Fruit fly (Drosophila melanogaster) whole organism, embryonic: Measurements from ENCODE around the gene Lsp1alpha.

Experiments
- Adf1 ChIP-seq: fragments of 200-800 bp; sonication (Bioruptor generic); IDR thresholded peaks from 2 replicates; pipeline ENCODE4 v1.3.6; 2022; ENCODE audit warnings: missing biosample characterization, missing genetic modification characterization
- BEAF-32 ChIP-seq: fragments of 200-800 bp; sonication (Bioruptor generic); optimal IDR thresholded peaks from 3 replicates; lab custom pipeline; 2017; ENCODE audit warnings: missing biosample characterization, missing genetic modification characterization, mild to moderate bottlenecking, moderate library complexity, missing genetic modification reagents
- CG10366 ChIP-seq: fragments of 200-800 bp; sonication (Bioruptor generic); IDR thresholded peaks from 2 replicates; pipeline ENCODE4 v1.3.6; 2022; ENCODE audit warnings: missing biosample characterization, missing genetic modification characterization
- CG10543 ChIP-seq: fragments of 200-800 bp; sonication (Bioruptor generic); optimal IDR thresholded peaks from 3 replicates; lab custom pipeline; 2017; ENCODE audit warnings: missing biosample characterization, mild to moderate bottlenecking, missing genetic modification characterization, moderate library complexity
- CG12769 ChIP-seq: fragments of 200-800 bp; sonication (Bioruptor generic); optimal IDR thresholded peaks from 2 replicates; lab custom pipeline; 2019; ENCODE audit warnings: missing biosample characterization, mild to moderate bottlenecking, missing genetic modification characterization, moderate library complexity
- CG13894 ChIP-seq: fragments of 200-800 bp; sonication (Bioruptor generic); optimal IDR thresholded peaks from 3 replicates; lab custom pipeline; 2018; ENCODE audit warnings: missing biosample characterization, mild to moderate bottlenecking, missing genetic modification characterization, moderate library complexity
- CG15269 ChIP-seq: fragments of 200-800 bp; sonication (Bioruptor generic); optimal IDR thresholded peaks from 2 replicates; lab custom pipeline; 2018; ENCODE audit warnings: missing biosample characterization, mild to moderate bottlenecking, missing genetic modification characterization, moderate library complexity
- CG17612 ChIP-seq: fragments of 200-800 bp; sonication (Bioruptor generic); IDR thresholded peaks from 2 replicates; pipeline ENCODE4 v1.3.6; 2022; ENCODE audit warnings: missing biosample characterization, missing genetic modification characterization
- CG18262 ChIP-seq: fragments of 200-800 bp; optimal IDR thresholded peaks from 3 replicates; lab custom pipeline; 2019; ENCODE audit warnings: missing biosample characterization, mild to moderate bottlenecking, missing genetic modification characterization, moderate library complexity
- CG18476 ChIP-seq: fragments of 200-800 bp; sonication (Bioruptor generic); optimal IDR thresholded peaks from 2 replicates; lab custom pipeline; 2016; ENCODE audit warnings: missing biosample characterization, mild to moderate bottlenecking, missing genetic modification characterization
- CG31388 ChIP-seq: fragments of 200-800 bp; sonication (Bioruptor generic); optimal IDR thresholded peaks from 2 replicates; lab custom pipeline; 2016; ENCODE audit warnings: missing biosample characterization, missing genetic modification characterization
- CG34376 ChIP-seq: fragments of 200-800 bp; sonication (Bioruptor generic); optimal IDR thresholded peaks from 2 replicates; lab custom pipeline; 2018; ENCODE audit warnings: missing biosample characterization, mild to moderate bottlenecking, missing genetic modification characterization
- CG5180 ChIP-seq: fragments of 200-800 bp; sonication (Bioruptor generic); optimal IDR thresholded peaks from 3 replicates; lab custom pipeline; 2017; ENCODE audit warnings: missing biosample characterization, missing genetic modification characterization, mild to moderate bottlenecking, moderate library complexity, missing genetic modification reagents
- CG8089 ChIP-seq: fragments of 200-800 bp; sonication (Bioruptor generic); optimal IDR thresholded peaks from 3 replicates; lab custom pipeline; 2016; ENCODE audit warnings: missing biosample characterization, missing genetic modification characterization
- CG9797 ChIP-seq: fragments of 200-800 bp; sonication (Bioruptor generic); optimal IDR thresholded peaks from 3 replicates; lab custom pipeline; 2018; ENCODE audit warnings: missing biosample characterization, mild to moderate bottlenecking, missing genetic modification characterization
- CoRest ChIP-seq: fragments of 200-800 bp; sonication (Bioruptor generic); optimal IDR thresholded peaks from 3 replicates; lab custom pipeline; 2018; ENCODE audit warnings: missing biosample characterization, mild to moderate bottlenecking, missing genetic modification characterization, moderate library complexity
- Doc3 ChIP-seq: fragments of 200-800 bp; sonication (Bioruptor generic); IDR thresholded peaks from 3 replicates; pipeline ENCODE4 v1.3.6; 2022; ENCODE audit warnings: missing biosample characterization, missing genetic modification characterization; ENCODE audit not compliant: partially characterized antibody
- Lhr ChIP-seq: fragments of 200-800 bp; sonication (Bioruptor generic); optimal IDR thresholded peaks from 3 replicates; lab custom pipeline; 2017; ENCODE audit warnings: mild to moderate bottlenecking, missing biosample characterization, missing genetic modification reagents, missing genetic modification characterization
- Mes4 ChIP-seq: fragments of 200-800 bp; sonication (Bioruptor generic); optimal IDR thresholded peaks from 2 replicates; lab custom pipeline; 2016; ENCODE audit warnings: missing biosample characterization, missing genetic modification characterization
- Oaz ChIP-seq: fragments of 200-800 bp; sonication (Bioruptor generic); IDR thresholded peaks from 2 replicates; pipeline ENCODE4 v1.3.6; 2022; ENCODE audit warnings: missing biosample characterization, missing genetic modification characterization
- Ptx1 ChIP-seq: fragments of 200-800 bp; sonication (Bioruptor generic); IDR thresholded peaks from 2 replicates; pipeline ENCODE4 v1.3.6; 2022; ENCODE audit warnings: missing biosample characterization, missing genetic modification characterization
- Usf ChIP-seq: fragments of 200-800 bp; sonication (Bioruptor generic); optimal IDR thresholded peaks from 2 replicates; lab custom pipeline; 2017; ENCODE audit warnings: missing genotype, missing biosample characterization, missing genetic modification characterization
- Vsx1 ChIP-seq: fragments of 200-800 bp; sonication (Bioruptor generic); optimal IDR thresholded peaks from 2 replicates; lab custom pipeline; 2017; ENCODE audit warnings: missing biosample characterization, mild to moderate bottlenecking, missing genetic modification characterization, missing genetic modification reagents
- ab ChIP-seq: fragments of 200-800 bp; sonication (Bioruptor generic); optimal IDR thresholded peaks from 2 replicates; lab custom pipeline; 2016; ENCODE audit warnings: missing biosample characterization, missing genetic modification characterization
- abd-A ChIP-seq: fragments of 200-800 bp; sonication (Bioruptor generic); optimal IDR thresholded peaks from 3 replicates; lab custom pipeline; 2019; ENCODE audit warnings: missing biosample characterization, mild to moderate bottlenecking, missing genetic modification characterization, moderate library complexity
- bsh ChIP-seq, 2 experiments: fragments of 200-800 bp; sonication (Bioruptor generic); optimal IDR thresholded peaks; 2 replicates each; lab custom pipeline; 2017 to 2018; ENCODE audit warnings: mild to moderate bottlenecking in 2 of 2, missing biosample characterization in 2 of 2, missing genetic modification characterization in 2 of 2, moderate library complexity in 1 of 2
- chinmo ChIP-seq: fragments of 200-800 bp; sonication (Bioruptor generic); IDR thresholded peaks from 4 replicates; pipeline ENCODE4 v1.3.6; 2022; ENCODE audit warnings: missing biosample characterization, missing genetic modification characterization; ENCODE audit not compliant: partially characterized antibody
- esg ChIP-seq: fragments of 200-800 bp; sonication (Bioruptor generic); conservative IDR thresholded peaks from 2 replicates; pipeline ENCODE4 v1.3.6; 2022; ENCODE audit warnings: missing biosample characterization, missing genetic modification characterization
- fd96Cb ChIP-seq: fragments of 200-800 bp; sonication (Bioruptor generic); optimal IDR thresholded peaks from 2 replicates; lab custom pipeline; 2018; ENCODE audit warnings: missing biosample characterization, mild to moderate bottlenecking, missing genetic modification characterization, moderate library complexity
- gem ChIP-seq: fragments of 200-800 bp; sonication (Bioruptor generic); optimal IDR thresholded peaks from 2 replicates; lab custom pipeline; 2019; ENCODE audit warnings: missing biosample characterization, mild to moderate bottlenecking, missing genetic modification characterization, moderate library complexity
- grau ChIP-seq: fragments of 200-800 bp; optimal IDR thresholded peaks from 3 replicates; lab custom pipeline; 2019; ENCODE audit warnings: missing biosample characterization, mild to moderate bottlenecking, missing genetic modification characterization, moderate library complexity
- her ChIP-seq: fragments of 200-800 bp; sonication (Bioruptor generic); optimal IDR thresholded peaks from 2 replicates; lab custom pipeline; 2016; ENCODE audit warnings: missing biosample characterization, missing genetic modification characterization
- jing ChIP-seq: fragments of 200-800 bp; sonication (Bioruptor generic); optimal IDR thresholded peaks from 2 replicates; lab custom pipeline; 2018; ENCODE audit warnings: missing biosample characterization, mild to moderate bottlenecking, missing genetic modification characterization
- peb ChIP-seq: fragments of 200-800 bp; sonication (Bioruptor generic); IDR thresholded peaks from 2 replicates; pipeline ENCODE4 v1.3.6; 2022; ENCODE audit warnings: missing biosample characterization, missing genetic modification characterization
- shn ChIP-seq: fragments of 200-800 bp; sonication (Bioruptor generic); optimal IDR thresholded peaks from 3 replicates; lab custom pipeline; 2016; ENCODE audit warnings: missing biosample characterization, missing genetic modification characterization
- so ChIP-seq: fragments of 200-800 bp; sonication (Bioruptor generic); IDR thresholded peaks from 3 replicates; pipeline ENCODE4 v1.3.6; 2022; ENCODE audit warnings: missing biosample characterization, missing genetic modification characterization
- tgo ChIP-seq: fragments of 200-800 bp; sonication (Bioruptor generic); IDR thresholded peaks from 3 replicates; pipeline ENCODE4 v1.3.6; 2022; ENCODE audit warnings: missing biosample characterization, missing genetic modification characterization
- tin ChIP-seq: fragments of 200-800 bp; sonication (Bioruptor generic); optimal IDR thresholded peaks from 3 replicates; lab custom pipeline; 2016; ENCODE audit warnings: missing biosample characterization, missing genetic modification characterization
- tna ChIP-seq: fragments of 200-800 bp; sonication (Bioruptor generic); IDR thresholded peaks from 2 replicates; pipeline ENCODE4 v1.3.6; 2022; ENCODE audit warnings: missing biosample characterization, missing genetic modification characterization; ENCODE audit not compliant: partially characterized antibody

Lsp1alpha gene

DNA sequence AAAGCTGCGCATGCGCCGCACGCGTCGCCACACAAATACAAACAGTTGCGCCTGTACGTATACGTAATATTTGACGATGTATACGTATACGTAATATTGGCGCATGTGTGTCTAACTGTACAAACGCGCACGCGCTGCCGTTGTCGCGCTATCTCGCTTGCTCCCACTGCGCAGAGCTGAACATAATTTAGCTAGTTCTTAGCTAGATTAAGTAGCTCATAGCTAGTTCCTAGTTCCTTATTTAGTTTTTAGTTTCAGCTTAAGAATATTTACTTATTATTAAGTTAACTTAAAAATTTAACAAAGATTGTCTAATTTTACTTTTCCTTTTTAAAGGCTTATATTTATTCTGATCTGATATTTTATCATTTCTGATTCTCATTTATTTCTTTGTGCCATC is 9.8 kb upstream of the Lsp1alpha start (continued):
- no peak for TF ChIP-seq CG34376
- TF ChIP-seq grau (tag; lab: Kevin White, UChicago), result peak; percentile 60
- TF ChIP-seq peb (GFP tag; lab: Robert Waterston, UW), result no peak
- TF ChIP-seq CG10543 (GFP tag; lab: Kevin White, UChicago), result peak; percentile 22
- TF ChIP-seq Ptx1 (GFP tag; lab: Robert Waterston, UW), result no peak
- TF ChIP-seq bsh (GFP tag; optimal IDR thresholded peaks at IDR 0.05; lab: Kevin White, UChicago), result peak in 1 of 2 experiments; percentile 16
- TF ChIP-seq CG17612 (GFP tag; lab: Robert Waterston, UW), result no peak
- TF ChIP-seq esg, result peak; percentile 19
- no peak for TF ChIP-seq CG10366 (GFP tag; lab: Robert Waterston, UW)
- no peak for TF ChIP-seq Oaz (GFP tag; lab: Robert Waterston, UW)
- no peak for TF ChIP-seq tin (GFP tag; lab: Kevin White, UChicago)
- TF ChIP-seq CG8089 (GFP tag; lab: Kevin White, UChicago), result no peak
- TF ChIP-seq her (GFP tag; lab: Kevin White, UChicago), result no peak
- peak; percentile 48 for TF ChIP-seq CoRest
- TF ChIP-seq CG9797 (GFP tag; lab: Kevin White, UChicago), result no peak
- peak; percentile 12 for TF ChIP-seq fd96Cb (tag; lab: Kevin White, UChicago)
- TF ChIP-seq tgo (GFP tag; lab: Robert Waterston, UW), result no peak
- TF ChIP-seq BEAF-32, result no peak
- peak; percentile 18 for TF ChIP-seq CG18262 (tag; lab: Kevin White, UChicago)
- TF ChIP-seq CG31388 (GFP tag; lab: Kevin White, UChicago), result no peak
- TF ChIP-seq Doc3 (GFP tag; lab: Robert Waterston, UW), result no peak
- 0 out of 3 replicates have a peak, but pooled peaks have one; percentile 32 for TF ChIP-seq so (GFP tag; lab: Robert Waterston, UW)
- no peak for TF ChIP-seq Usf (GFP tag; lab: Kevin White, UChicago)
- TF ChIP-seq ab, result no peak
- TF ChIP-seq Mes4 (GFP tag; lab: Kevin White, UChicago), result no peak
- TF ChIP-seq Vsx1 (GFP tag; lab: Kevin White, UChicago), result no peak
- no peak for TF ChIP-seq tna (GFP tag; lab: Robert Waterston, UW)
- TF ChIP-seq shn (GFP tag; lab: Kevin White, UChicago), result no peak
- no peak for TF ChIP-seq CG18476 (GFP tag; lab: Kevin White, UChicago)
- TF ChIP-seq Lhr (GFP tag; lab: Kevin White, UChicago), result no peak
- peak; percentile 53 for TF ChIP-seq CG15269 (tag; lab: Kevin White, UChicago)
- no peak for TF ChIP-seq jing
- TF ChIP-seq, all 482 proteins: peak for 88

DNA sequence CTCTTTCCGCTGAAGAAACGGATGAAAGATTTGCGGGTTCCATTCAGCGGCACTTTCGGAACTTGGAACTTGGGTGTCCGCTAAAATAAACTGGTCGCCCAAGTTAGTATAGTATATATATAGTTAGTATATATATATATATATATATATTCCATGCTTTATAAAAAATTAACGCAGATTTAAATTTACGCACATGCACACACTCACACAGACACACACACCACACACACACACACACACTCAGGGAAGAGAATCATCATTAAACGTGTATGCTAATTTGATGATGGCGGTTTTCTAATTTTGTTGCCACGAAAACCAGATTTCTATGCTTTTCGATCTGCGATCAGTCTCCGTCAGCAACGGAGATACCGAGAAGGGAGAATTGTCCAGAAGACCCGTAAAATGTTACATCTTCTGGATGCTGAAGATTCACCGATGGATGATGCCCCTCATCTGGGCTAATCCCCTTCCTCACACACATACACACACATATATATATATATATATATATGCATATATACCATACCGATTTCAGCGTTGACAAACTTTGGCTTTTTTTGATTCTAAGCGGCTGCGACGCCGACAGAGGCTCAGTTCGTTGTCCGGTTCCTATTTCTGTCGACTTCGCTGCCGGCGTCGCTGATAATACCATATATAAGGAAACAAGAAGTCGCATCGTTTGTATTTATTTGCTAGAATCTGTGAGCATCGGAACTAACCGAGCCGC is 3.6 kb upstream of the Lsp1alpha start, which contains the start of gene Cpr11A:
Gene Cpr11A, plus strand, starts transcription at position 677 of the 727 bp plus-strand sequence.
- TF ChIP-seq chinmo (GFP tag; lab: Robert Waterston, UW) (peak; percentile 76; the same call in 1 of the 4 replicates), abd-A (peak; percentile 51), gem (no peak), CG5180 (GFP tag; lab: Kevin White, UChicago) (no peak), CG12769 (tag; lab: Kevin White, UChicago) (peak; percentile 58), CG13894 (tag; lab: Kevin White, UChicago) (peak; percentile 22), Adf1 (peak; percentile 46; the same call in 1 of the 2 replicates)
